In the genomic region with DNA sequence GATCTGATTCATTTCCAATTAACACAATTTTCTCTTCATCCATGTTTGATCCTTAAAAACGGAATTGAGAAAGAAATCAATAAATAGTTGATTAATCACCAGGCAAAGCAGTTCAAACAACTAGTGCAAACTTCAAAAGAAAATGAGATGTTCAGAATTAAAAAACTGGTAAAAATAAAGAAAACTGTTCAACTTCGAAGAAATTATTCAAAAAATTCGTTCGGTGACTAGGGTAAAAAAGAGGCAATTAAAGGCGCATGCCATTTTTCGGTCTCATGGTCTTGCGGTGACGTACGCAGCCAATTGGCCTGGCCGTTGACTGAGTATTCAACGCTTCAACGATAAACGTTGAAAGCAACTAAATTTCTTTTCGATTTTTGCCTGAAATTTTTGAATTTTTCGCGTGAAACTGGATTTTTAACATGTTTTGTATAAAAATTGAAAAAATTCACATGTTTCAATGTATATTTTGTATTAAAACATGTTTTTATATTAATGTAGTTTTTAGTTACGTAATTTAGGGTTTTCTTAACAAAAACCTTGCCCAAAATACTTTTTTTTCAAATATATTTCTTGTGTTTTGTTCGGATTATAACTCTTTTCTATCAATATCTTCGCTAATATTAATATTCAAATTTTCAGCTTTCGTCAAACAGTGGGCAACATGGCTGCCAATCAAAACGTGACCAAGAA, we compare ENCODE assay signal across 7 worm cellular contexts.
TF ChIP-seq lines count a peak whose summit lies in the region.

A gene (minus strand): TSS at position 51 of the 693 bp plus-strand sequence.
A gene (plus strand): TSS at position 643 of the 693 bp plus-strand sequence.

TF ChIP-seq in whole organism, L1 larva, 84 proteins besides CTCF, POLR2A, EP300 and RAD21 (continued from another document and continues in another):
- peak; percentile 76 for TF ChIP-seq nhr-19 (GFP tag; conservative IDR thresholded peaks at IDR 0.05; lab: Robert Waterston, UW)
- TF ChIP-seq ama-1 (optimal IDR thresholded peaks at IDR 0.05; lab: Kevin White, UChicago): no peak
- TF ChIP-seq ceh-63 (GFP tag; optimal IDR thresholded peaks at IDR 0.05; lab: Kevin White, UChicago): no peak
- no peak for TF ChIP-seq Y116A8C.19 (tag; optimal IDR thresholded peaks at IDR 0.05; lab: Kevin White, UChicago; ENCODE audit: borderline replicate concordance)
- no peak for TF ChIP-seq zip-4 (GFP tag; optimal IDR thresholded peaks at IDR 0.05; lab: Kevin White, UChicago)
- no peak for TF ChIP-seq unc-98 (GFP tag; IDR thresholded peaks at IDR 0.05; lab: Robert Waterston, UW)
- TF ChIP-seq F16B12.6 (tag; optimal IDR thresholded peaks at IDR 0.05; lab: Kevin White, UChicago): peak; percentile 54
- no peak for TF ChIP-seq sptf-1 (tag; optimal IDR thresholded peaks at IDR 0.05; lab: Kevin White, UChicago)
- no peak for TF ChIP-seq nhr-11 (tag; optimal IDR thresholded peaks at IDR 0.05; lab: Kevin White, UChicago)
- TF ChIP-seq lsy-2 (tag; optimal IDR thresholded peaks at IDR 0.05; lab: Kevin White, UChicago): peak; percentile 84 to 93
- TF ChIP-seq ets-5 (GFP tag; IDR thresholded peaks at IDR 0.05; lab: Robert Waterston, UW): no peak
- no peak for TF ChIP-seq zag-1 (tag; optimal IDR thresholded peaks at IDR 0.05; lab: Kevin White, UChicago)
- peak; percentile 60 to 80 (median 61) for TF ChIP-seq ceh-82 (tag; optimal IDR thresholded peaks at IDR 0.05; lab: Kevin White, UChicago)
- TF ChIP-seq isw-1 (GFP tag; IDR thresholded peaks at IDR 0.05; lab: Robert Waterston, UW): peak; percentile 60
- no peak for TF ChIP-seq alr-1 (tag; optimal IDR thresholded peaks at IDR 0.05; lab: Kevin White, UChicago; ENCODE audit: borderline replicate concordance)
- peak; percentile 62 for TF ChIP-seq nhr-20 (tag; optimal IDR thresholded peaks at IDR 0.05; lab: Kevin White, UChicago)
- no peak for TF ChIP-seq egl-13 (tag; optimal IDR thresholded peaks at IDR 0.05; lab: Kevin White, UChicago)

TF ChIP-seq in whole organism, L2 larva, 48 proteins besides CTCF, POLR2A, EP300 and RAD21 (continued from another document and continues in another):
- TF ChIP-seq snpc-4 (tag; optimal IDR thresholded peaks at IDR 0.05; lab: Kevin White, UChicago) (peak; percentile 63), egl-27 (tag; optimal IDR thresholded peaks at IDR 0.05; lab: Kevin White, UChicago) (peak; percentile 21), ZK546.5 (tag; optimal IDR thresholded peaks at IDR 0.05; lab: Kevin White, UChicago) (peak; percentile 40), nhr-11 (tag; optimal IDR thresholded peaks at IDR 0.05; lab: Kevin White, UChicago) (no peak), R02D3.7 (tag; optimal IDR thresholded peaks at IDR 0.05; lab: Kevin White, UChicago) (no peak), dmd-4 (tag; optimal IDR thresholded peaks at IDR 0.05; lab: Kevin White, UChicago) (no peak), crh-2 (tag; optimal IDR thresholded peaks at IDR 0.05; lab: Kevin White, UChicago) (peak; percentile 90), fos-1 (tag; optimal IDR thresholded peaks at IDR 0.05; lab: Kevin White, UChicago) (peak; percentile 70), lin-11 (tag; optimal IDR thresholded peaks at IDR 0.05; lab: Kevin White, UChicago) (peak; percentile 82), ceh-16 (tag; optimal IDR thresholded peaks at IDR 0.05; lab: Kevin White, UChicago) (peak; percentile 52), peb-1 (tag; optimal IDR thresholded peaks at IDR 0.05; lab: Kevin White, UChicago) (no peak), sma-3 (GFP tag; optimal IDR thresholded peaks at IDR 0.05; lab: Kevin White, UChicago) (peak; percentile 52), mdl-1 (tag; optimal IDR thresholded peaks at IDR 0.05; lab: Kevin White, UChicago) (no peak), lin-39 (tag; optimal IDR thresholded peaks at IDR 0.05; lab: Kevin White, UChicago) (no peak), nhr-6 (tag; optimal IDR thresholded peaks at IDR 0.05; lab: Kevin White, UChicago) (no peak), skn-1 (tag; optimal IDR thresholded peaks at IDR 0.05; lab: Kevin White, UChicago) (no peak), elt-1 (tag; optimal IDR thresholded peaks at IDR 0.05; lab: Kevin White, UChicago) (no peak), mab-5 (tag; optimal IDR thresholded peaks at IDR 0.05; lab: Kevin White, UChicago) (no peak)

TF ChIP-seq in whole organism, L3 larva, 47 proteins besides CTCF, POLR2A, EP300 and RAD21 (continued from another document):
- TF ChIP-seq ztf-11 (tag; optimal IDR thresholded peaks at IDR 0.05; lab: Kevin White, UChicago) (no peak), hmg-11 (tag; optimal IDR thresholded peaks at IDR 0.05; lab: Kevin White, UChicago) (peak; percentile 73), nhr-25 (tag; optimal IDR thresholded peaks at IDR 0.05; lab: Kevin White, UChicago) (peak; percentile 83), egl-5 (tag; optimal IDR thresholded peaks at IDR 0.05; lab: Kevin White, UChicago) (peak; percentile 34), unc-62 (GFP tag; optimal IDR thresholded peaks at IDR 0.05; lab: Kevin White, UChicago) (no peak), sea-2 (GFP tag; optimal IDR thresholded peaks at IDR 0.05; lab: Kevin White, UChicago) (no peak), elt-2 (tag; optimal IDR thresholded peaks at IDR 0.05; lab: Kevin White, UChicago) (peak; percentile 47), zag-1 (tag; optimal IDR thresholded peaks at IDR 0.05; lab: Kevin White, UChicago) (no peak), ceh-28 (tag; optimal IDR thresholded peaks at IDR 0.05; lab: Kevin White, UChicago) (peak; percentile 57), aly-2 (tag; optimal IDR thresholded peaks at IDR 0.05; lab: Kevin White, UChicago) (no peak), nhr-28 (tag; optimal IDR thresholded peaks at IDR 0.05; lab: Kevin White, UChicago) (no peak), nhr-43 (tag; optimal IDR thresholded peaks at IDR 0.05; lab: Kevin White, UChicago; ENCODE audit: poor library complexity, severe bottlenecking) (peak; percentile 43), nfya-1 (tag; optimal IDR thresholded peaks at IDR 0.05; lab: Kevin White, UChicago; ENCODE audit: insufficient read depth) (peak; percentile 90), jun-1 (tag; optimal IDR thresholded peaks at IDR 0.05; lab: Kevin White, UChicago) (peak; percentile 8), nhr-23 (tag; optimal IDR thresholded peaks at IDR 0.05; lab: Kevin White, UChicago) (peak; percentile 76), lin-15B (tag; optimal IDR thresholded peaks at IDR 0.05; lab: Kevin White, UChicago) (peak; percentile 84)
TF ChIP-seq in whole organism, L3 larva: peak in this region for 17.

TF ChIP-seq in whole organism, L4 larva, 104 proteins besides CTCF, POLR2A, EP300 and RAD21 (continued from another document and continues in another):
- TF ChIP-seq Y48G9A.11 (GFP tag; IDR thresholded peaks at IDR 0.05; lab: Robert Waterston, UW) (no peak), ztf-7 (tag; optimal IDR thresholded peaks at IDR 0.05; lab: Kevin White, UChicago) (peak; percentile 39), hlh-30 (tag; optimal IDR thresholded peaks at IDR 0.05; lab: Kevin White, UChicago; ENCODE audit: insufficient read depth) (peak; percentile 88), dpl-1 (GFP tag; optimal IDR thresholded peaks at IDR 0.05; lab: Kevin White, UChicago) (peak; percentile 82), lir-3 (tag; optimal IDR thresholded peaks at IDR 0.05; lab: Kevin White, UChicago) (no peak), hlh-11 (tag; optimal IDR thresholded peaks at IDR 0.05; lab: Kevin White, UChicago) (peak; percentile 33), daf-16 (GFP tag; optimal IDR thresholded peaks at IDR 0.05; lab: Kevin White, UChicago) (no peak), daf-16 (tag; optimal IDR thresholded peaks at IDR 0.05; lab: Kevin White, UChicago) (peak; percentile 46), egl-27 (tag; optimal IDR thresholded peaks at IDR 0.05; lab: Kevin White, UChicago) (no peak), sdz-12 (GFP tag; optimal IDR thresholded peaks at IDR 0.05; lab: Kevin White, UChicago) (no peak), dmd-9 (GFP tag; IDR thresholded peaks at IDR 0.05; lab: Robert Waterston, UW) (no peak), R02D3.7 (tag; optimal IDR thresholded peaks at IDR 0.05; lab: Kevin White, UChicago) (no peak), madf-9 (GFP tag; conservative IDR thresholded peaks at IDR 0.05; lab: Robert Waterston, UW) (no peak), hmg-1.1 (GFP tag; IDR thresholded peaks at IDR 0.05; lab: Robert Waterston, UW) (peak; percentile 74), daf-12 (tag; optimal IDR thresholded peaks at IDR 0.05; lab: Kevin White, UChicago) (no peak), nhr-237 (tag; optimal IDR thresholded peaks at IDR 0.05; lab: Kevin White, UChicago) (no peak), pha-4 (GFP tag; IDR thresholded peaks at IDR 0.05; lab: Robert Waterston, UW) (no peak), pha-4 (tag; optimal IDR thresholded peaks at IDR 0.05; lab: Kevin White, UChicago) (peak; percentile 26), tag-97 (GFP tag; IDR thresholded peaks at IDR 0.05; lab: Robert Waterston, UW) (no peak), lin-29 (GFP tag; IDR thresholded peaks at IDR 0.05; lab: Robert Waterston, UW) (no peak)

TF ChIP-seq in whole organism, late embryonic, 69 proteins besides CTCF, POLR2A, EP300 and RAD21 (continued from another document):
- TF ChIP-seq pha-4 (tag; optimal IDR thresholded peaks at IDR 0.05; lab: Kevin White, UChicago): no peak
- peak; percentile 16 for TF ChIP-seq unc-55 (GFP tag; optimal IDR thresholded peaks at IDR 0.05; lab: Kevin White, UChicago)
- peak; percentile 63 for TF ChIP-seq rnt-1 (tag; optimal IDR thresholded peaks at IDR 0.05; lab: Kevin White, UChicago)
- no peak for TF ChIP-seq ama-1 (optimal IDR thresholded peaks at IDR 0.05; lab: Kevin White, UChicago)
- TF ChIP-seq hlh-30 (tag; optimal IDR thresholded peaks at IDR 0.05; lab: Kevin White, UChicago; ENCODE audit: insufficient read depth): peak; percentile 81
- TF ChIP-seq pax-1 (tag; optimal IDR thresholded peaks at IDR 0.05; lab: Kevin White, UChicago): no peak

TF ChIP-seq in whole organism, mixed stage, embryonic, 35 proteins besides CTCF, POLR2A, EP300 and RAD21 (continued from another document):
- peak; percentile 69 for TF ChIP-seq mls-2 (tag; optimal IDR thresholded peaks at IDR 0.05; lab: Kevin White, UChicago)
- no peak for TF ChIP-seq nhr-12 (tag; optimal IDR thresholded peaks at IDR 0.05; lab: Kevin White, UChicago)
- peak; percentile 35 for TF ChIP-seq sptf-1 (tag; optimal IDR thresholded peaks at IDR 0.05; lab: Kevin White, UChicago)
TF ChIP-seq in whole organism, mixed stage, embryonic: peak in this region for 12.

TF ChIP-seq in whole organism, young adult, 124 proteins besides CTCF, POLR2A, EP300 and RAD21 (continued from another document and continues in another):
- no peak for TF ChIP-seq zfh-2 (GFP tag; conservative IDR thresholded peaks at IDR 0.05; lab: Robert Waterston, UW)
- no peak for TF ChIP-seq nfya-2 (GFP tag; IDR thresholded peaks at IDR 0.05; lab: Robert Waterston, UW)
- no peak for TF ChIP-seq ceh-79 (tag; optimal IDR thresholded peaks at IDR 0.05; lab: Kevin White, UChicago)
- TF ChIP-seq lin-26 (GFP tag; IDR thresholded peaks at IDR 0.05; lab: Robert Waterston, UW): no peak
- TF ChIP-seq madf-3 (GFP tag; IDR thresholded peaks at IDR 0.05; lab: Robert Waterston, UW): 0 out of 2 replicates have a peak, but pooled peaks have one; percentile 20
- no peak for TF ChIP-seq F57C9.4 (tag; optimal IDR thresholded peaks at IDR 0.05; lab: Kevin White, UChicago)
- no peak for TF ChIP-seq ccch-3 (GFP tag; optimal IDR thresholded peaks at IDR 0.05; lab: Kevin White, UChicago)
- no peak for TF ChIP-seq nhr-179 (tag; optimal IDR thresholded peaks at IDR 0.05; lab: Kevin White, UChicago)
- TF ChIP-seq ztf-3 (GFP tag; optimal IDR thresholded peaks at IDR 0.05; lab: Kevin White, UChicago): no peak
- TF ChIP-seq Y67H2A.10 (GFP tag; conservative IDR thresholded peaks at IDR 0.05; lab: Robert Waterston, UW): no peak
- no peak for TF ChIP-seq somi-1 (GFP tag; optimal IDR thresholded peaks at IDR 0.05; lab: Kevin White, UChicago)
- no peak for TF ChIP-seq F39B2.1 (GFP tag; IDR thresholded peaks at IDR 0.05; lab: Robert Waterston, UW)
- TF ChIP-seq him-1 (tag; optimal IDR thresholded peaks at IDR 0.05; lab: Kevin White, UChicago): no peak
- peak; percentile 86 for TF ChIP-seq hmg-1.2 (GFP tag; IDR thresholded peaks at IDR 0.05; lab: Robert Waterston, UW)
- no peak for TF ChIP-seq ceh-58 (GFP tag; IDR thresholded peaks at IDR 0.05; lab: Robert Waterston, UW)
- no peak for TF ChIP-seq ztf-26 (tag; optimal IDR thresholded peaks at IDR 0.05; lab: Kevin White, UChicago)
- TF ChIP-seq tbp1 (GFP tag; optimal IDR thresholded peaks at IDR 0.05; lab: Kevin White, UChicago): peak; percentile 58
- no peak for TF ChIP-seq lsy-27 (tag; optimal IDR thresholded peaks at IDR 0.05; lab: Kevin White, UChicago; ENCODE audit: borderline replicate concordance, insufficient read depth)
- no peak for TF ChIP-seq bed-1 (GFP tag; IDR thresholded peaks at IDR 0.05; lab: Robert Waterston, UW)
- TF ChIP-seq ztf-28 (GFP tag; IDR thresholded peaks at IDR 0.05; lab: Robert Waterston, UW): no peak
- TF ChIP-seq chd-7 (tag; optimal IDR thresholded peaks at IDR 0.05; lab: Kevin White, UChicago): no peak
- no peak for TF ChIP-seq hrde-1 (tag; optimal IDR thresholded peaks at IDR 0.05; lab: Kevin White, UChicago; ENCODE audit: borderline replicate concordance)
- no peak for TF ChIP-seq F10E7.11 (tag; optimal IDR thresholded peaks at IDR 0.05; lab: Kevin White, UChicago)
- no peak for TF ChIP-seq F22D6.2 (tag; optimal IDR thresholded peaks at IDR 0.05; lab: Kevin White, UChicago)
- TF ChIP-seq athp-1 (tag; optimal IDR thresholded peaks at IDR 0.05; lab: Kevin White, UChicago): no peak
- TF ChIP-seq gei-17 (GFP tag; optimal IDR thresholded peaks at IDR 0.05; lab: Kevin White, UChicago): no peak
- TF ChIP-seq repo-1 (tag; optimal IDR thresholded peaks at IDR 0.05; lab: Kevin White, UChicago): no peak
- TF ChIP-seq ceh-91 (GFP tag; IDR thresholded peaks at IDR 0.05; lab: Robert Waterston, UW): peak; percentile 38; the same call in 1 of the 2 replicates
- no peak for TF ChIP-seq Y53G8AR.9 (GFP tag; conservative IDR thresholded peaks at IDR 0.05; lab: Robert Waterston, UW)
- no peak for TF ChIP-seq akir-1 (GFP tag; optimal IDR thresholded peaks at IDR 0.05; lab: Kevin White, UChicago)
- peak; percentile 83 for TF ChIP-seq attf-5 (GFP tag; optimal IDR thresholded peaks at IDR 0.05; lab: Kevin White, UChicago)
- TF ChIP-seq egl-44 (GFP tag; IDR thresholded peaks at IDR 0.05; lab: Robert Waterston, UW): no peak
- 0 out of 2 replicates have a peak, but pooled peaks have one; percentile 13 for TF ChIP-seq cebp-1 (GFP tag; IDR thresholded peaks at IDR 0.05; lab: Robert Waterston, UW)
- peak; percentile 62 for TF ChIP-seq cebp-1 (tag; optimal IDR thresholded peaks at IDR 0.05; lab: Kevin White, UChicago)
- TF ChIP-seq F33H1.4 (GFP tag; IDR thresholded peaks at IDR 0.05; lab: Robert Waterston, UW): peak; percentile 93
- peak; percentile 83 for TF ChIP-seq ztf-18 (tag; optimal IDR thresholded peaks at IDR 0.05; lab: Kevin White, UChicago)
- TF ChIP-seq lin-40 (tag; optimal IDR thresholded peaks at IDR 0.05; lab: Kevin White, UChicago): peak; percentile 27
- no peak for TF ChIP-seq B0336.3 (GFP tag; IDR thresholded peaks at IDR 0.05; lab: Robert Waterston, UW)
- TF ChIP-seq nhr-80 (tag; optimal IDR thresholded peaks at IDR 0.05; lab: Kevin White, UChicago): peak; percentile 54
- TF ChIP-seq madf-10 (tag; optimal IDR thresholded peaks at IDR 0.05; lab: Kevin White, UChicago): no peak
- no peak for TF ChIP-seq fkh-3 (tag; optimal IDR thresholded peaks at IDR 0.05; lab: Kevin White, UChicago)
- TF ChIP-seq ceh-27 (GFP tag; optimal IDR thresholded peaks at IDR 0.05; lab: Kevin White, UChicago): peak; percentile 50
- no peak for TF ChIP-seq B0019.2 (GFP tag; conservative IDR thresholded peaks at IDR 0.05; lab: Robert Waterston, UW)
- TF ChIP-seq C17E4.6 (GFP tag; IDR thresholded peaks at IDR 0.05; lab: Robert Waterston, UW): no peak
- TF ChIP-seq C06A6.2 (GFP tag; conservative IDR thresholded peaks at IDR 0.05; lab: Robert Waterston, UW): no peak
- TF ChIP-seq cebp-2 (GFP tag; IDR thresholded peaks at IDR 0.05; lab: Robert Waterston, UW): no peak
- TF ChIP-seq rec-8 (tag; optimal IDR thresholded peaks at IDR 0.05; lab: Kevin White, UChicago): no peak
- peak; percentile 72 for TF ChIP-seq mcd-1 (GFP tag; IDR thresholded peaks at IDR 0.05; lab: Robert Waterston, UW)
- TF ChIP-seq mel-28 (tag; optimal IDR thresholded peaks at IDR 0.05; lab: Kevin White, UChicago; ENCODE audit: borderline replicate concordance): no peak
- no peak for TF ChIP-seq ets-4 (GFP tag; optimal IDR thresholded peaks at IDR 0.05; lab: Kevin White, UChicago)
- 0 out of 2 replicates have a peak, but pooled peaks have one; percentile 42 for TF ChIP-seq Y95B8A.8 (GFP tag; IDR thresholded peaks at IDR 0.05; lab: Robert Waterston, UW)
